Worm (Caenorhabditis elegans): ENCODE data around the gene K08C7.7.

DNA sequence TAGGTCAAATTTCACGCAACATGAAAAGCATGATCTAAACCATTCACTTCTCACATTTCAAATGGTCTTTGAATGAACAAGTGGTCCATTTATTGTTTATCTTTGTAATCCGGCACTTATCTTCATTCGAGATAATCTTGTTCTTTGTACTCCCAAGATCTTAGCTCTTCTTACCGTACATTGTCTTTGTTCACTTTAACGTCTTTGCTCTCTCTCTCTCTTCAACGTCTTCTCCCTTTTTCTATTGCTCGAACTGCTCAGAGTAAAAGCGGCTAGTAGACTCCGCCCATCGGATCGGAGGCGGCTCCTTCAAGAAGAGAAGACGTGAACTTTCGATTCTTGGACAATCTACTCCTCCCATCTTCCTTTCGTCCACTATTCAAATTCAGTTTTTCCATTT lies 27.6 kb upstream of the K08C7.7 start, which contains the start of gene F56C4.1:
- no peak for TF ChIP-seq him-1 (tag; optimal IDR thresholded peaks at IDR 0.05)
- TF ChIP-seq W03F9.2 (tag; optimal IDR thresholded peaks at IDR 0.05): no peak
- TF ChIP-seq dao-5 (tag; optimal IDR thresholded peaks at IDR 0.05): no peak

Data from whole organism, L4/young adult.